Fruit fly (Drosophila melanogaster) whole organism, adult: ENCODE measurements around the gene CG43249.

Source experiments
- CG1620 ChIP-seq: fragments of 200-800 bp; sonication (Bioruptor generic); optimal IDR thresholded peaks from 2 replicates; lab custom pipeline; 2016; ENCODE audit warnings: missing biosample characterization, missing genetic modification characterization
- CG33017 ChIP-seq: fragments of 200-800 bp; sonication (Bioruptor generic); optimal IDR thresholded peaks from 2 replicates; lab custom pipeline; 2018; ENCODE audit warnings: missing biosample characterization, mild to moderate bottlenecking, missing genetic modification characterization, moderate library complexity
- CG5204 ChIP-seq: fragments of 200-800 bp; sonication (Bioruptor generic); optimal IDR thresholded peaks from 2 replicates; lab custom pipeline; 2016; ENCODE audit warnings: missing biosample characterization, missing genetic modification characterization
- CG7045 ChIP-seq: fragments of 200-800 bp; sonication (Bioruptor generic); optimal IDR thresholded peaks from 2 replicates; lab custom pipeline; 2017; ENCODE audit warnings: missing biosample characterization, mild to moderate bottlenecking, missing genetic modification characterization
- CG7101 ChIP-seq: fragments of 200-800 bp; sonication (Bioruptor generic); optimal IDR thresholded peaks from 2 replicates; lab custom pipeline; 2018; ENCODE audit warnings: missing biosample characterization, mild to moderate bottlenecking, missing genetic modification characterization, moderate library complexity
- Clk ChIP-seq: fragments of 200-800 bp; sonication (Bioruptor generic); optimal IDR thresholded peaks from 2 replicates; lab custom pipeline; 2017; ENCODE audit warnings: missing biosample characterization, missing genetic modification characterization
- Hr96 ChIP-seq: fragments of 200-800 bp; sonication (Bioruptor generic); optimal IDR thresholded peaks from 2 replicates; lab custom pipeline; 2016; ENCODE audit warnings: missing biosample characterization, missing genetic modification characterization
- bab1 ChIP-seq: fragments of 200-800 bp; sonication (Bioruptor generic); optimal IDR thresholded peaks from 3 replicates; lab custom pipeline; 2019; ENCODE audit warnings: missing biosample characterization, mild to moderate bottlenecking, missing genetic modification characterization, moderate library complexity
- cic ChIP-seq: fragments of 200-800 bp; sonication (Bioruptor generic); optimal IDR thresholded peaks from 2 replicates; lab custom pipeline; 2017; ENCODE audit warnings: missing biosample characterization, mild to moderate bottlenecking, missing genetic modification characterization, moderate library complexity
- kay ChIP-seq: fragments of 200-800 bp; sonication (Bioruptor generic); peaks from one replicate; lab custom pipeline; 2016; ENCODE audit warnings: missing biosample characterization, missing genetic modification characterization, borderline replicate concordance
- ovo ChIP-seq: fragments of 200-800 bp; sonication (Bioruptor generic); optimal IDR thresholded peaks from 2 replicates; lab custom pipeline; 2016; ENCODE audit warnings: missing biosample characterization, missing genetic modification characterization
- tj ChIP-seq: fragments of 200-800 bp; sonication (Bioruptor generic); optimal IDR thresholded peaks from 3 replicates; lab custom pipeline; 2017; ENCODE audit warnings: missing biosample characterization, mild to moderate bottlenecking, missing genetic modification characterization, moderate library complexity
- toe ChIP-seq: fragments of 200-800 bp; sonication (Bioruptor generic); optimal IDR thresholded peaks from 2 replicates; lab custom pipeline; 2016; ENCODE audit warnings: missing biosample characterization, missing genetic modification characterization

DNA sequence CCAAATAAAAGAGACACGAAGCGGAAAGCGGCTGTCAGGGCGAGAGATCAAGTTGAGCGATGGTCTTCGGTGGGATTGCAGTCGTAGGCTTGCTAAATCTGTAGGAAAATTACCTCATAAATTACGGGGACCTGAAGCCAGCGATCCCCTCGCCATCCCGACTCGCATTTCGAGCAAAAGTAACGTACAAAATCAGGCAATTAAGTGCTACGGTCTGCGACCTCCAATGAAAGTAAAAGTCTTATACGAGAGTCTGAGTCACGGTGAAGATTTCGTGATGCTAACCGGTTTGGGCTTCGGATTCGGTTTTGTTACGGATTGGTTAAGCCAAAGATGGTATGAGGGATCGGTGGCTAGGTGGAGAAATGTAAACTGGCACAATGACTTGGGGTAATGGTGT, 35.8 kb downstream of the CG43249 start:
- TF ChIP-seq toe (GFP tag; lab: Kevin White, UChicago) (no peak), tj (GFP tag; lab: Kevin White, UChicago) (no peak), cic (GFP tag; lab: Kevin White, UChicago) (no peak), CG5204 (GFP tag; lab: Kevin White, UChicago) (no peak), CG33017 (no peak), CG7045 (GFP tag; lab: Kevin White, UChicago) (no peak), Clk (GFP tag; lab: Kevin White, UChicago) (no peak), CG1620 (GFP tag; lab: Kevin White, UChicago) (no peak), kay (no peak), CG7101 (tag; lab: Kevin White, UChicago) (no peak), bab1 (GFP tag; lab: Kevin White, UChicago) (no peak), Hr96 (GFP tag; lab: Kevin White, UChicago) (no peak), ovo (GFP tag; lab: Kevin White, UChicago) (no peak)
